Fruit fly (Drosophila melanogaster): ENCODE data around the gene Sfp24Ba.

DNA sequence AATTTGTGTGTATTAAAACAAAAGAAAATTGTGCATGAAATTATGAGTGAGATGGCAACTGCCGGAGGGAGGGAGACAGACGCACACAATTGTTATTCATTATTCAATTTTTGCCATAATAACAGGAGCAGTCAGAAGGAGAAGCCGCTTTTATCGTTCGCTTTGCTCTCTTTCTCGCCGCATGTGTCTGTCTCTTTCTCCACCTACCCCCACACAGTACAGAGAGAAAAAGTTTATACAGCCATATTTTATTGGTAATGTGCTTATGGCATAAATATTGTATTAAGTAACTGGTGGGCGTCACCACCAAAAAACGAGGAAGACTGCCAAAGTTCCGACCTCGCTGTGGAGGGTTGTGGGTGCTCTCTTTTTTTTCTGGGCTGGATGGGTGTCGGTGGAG is 14.1 kb upstream of the Sfp24Ba start:
- no peak for TF ChIP-seq gfzf (GFP tag; optimal IDR thresholded peaks at IDR 0.05)
- TF ChIP-seq CG10565 (GFP tag; optimal IDR thresholded peaks at IDR 0.05), result no peak
- no peak for TF ChIP-seq E2f2 (GFP tag; IDR thresholded peaks at IDR 0.05)
- TF ChIP-seq en (GFP tag; optimal IDR thresholded peaks at IDR 0.05), result no peak
- TF ChIP-seq fd3F (GFP tag; optimal IDR thresholded peaks at IDR 0.05), result no peak
- no peak for TF ChIP-seq Blimp-1 (GFP tag; optimal IDR thresholded peaks at IDR 0.05)
